Worm (Caenorhabditis elegans) whole organism, L4/young adult: ENCODE data around the gene tam-1.

Source experiments
- W03F9.2 ChIP-seq: fragments of 150-350 bp; optimal IDR thresholded peaks from 2 replicates; lab custom pipeline; 2014; ENCODE audit warnings: missing biosample characterization, missing genetic modification characterization
- dao-5 ChIP-seq: sonication (generic microtip); optimal IDR thresholded peaks from 2 replicates; lab custom pipeline; 2016; ENCODE audit warnings: missing genotype, missing genetic modification characterization, moderate library complexity, missing compliant biosample characterization
- him-1 ChIP-seq: sonication (generic microtip); optimal IDR thresholded peaks from 2 replicates; lab custom pipeline; 2016; ENCODE audit warnings: missing genotype, missing genetic modification reagents, missing genetic modification characterization, missing compliant biosample characterization

Gene tam-1

DNA sequence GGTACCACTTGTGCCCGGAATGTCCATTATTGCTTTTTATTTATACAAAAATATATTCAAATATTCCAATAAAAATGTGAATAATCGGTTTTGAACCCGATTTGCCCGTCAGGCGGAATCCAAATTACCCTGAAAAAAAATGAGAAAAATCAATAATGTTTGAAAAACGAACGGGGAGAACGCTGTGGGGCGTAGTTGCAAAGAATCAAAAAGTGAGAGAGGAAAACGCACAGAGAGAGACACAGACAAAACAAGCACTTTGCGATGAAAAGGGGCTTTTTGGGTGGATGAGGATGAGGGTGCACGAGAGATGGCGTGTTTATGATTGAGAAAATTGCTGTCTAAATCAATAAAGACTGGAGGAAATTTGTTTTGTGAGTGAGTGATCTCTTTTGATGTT is at the start of gene tam-1:
Gene tam-1, minus strand, starts transcription at position 135 of the 400 bp plus-strand sequence.
- TF ChIP-seq dao-5 (tag; lab: Kevin White, UChicago) (no peak), W03F9.2 (tag; lab: Kevin White, UChicago) (no peak), him-1 (tag; lab: Kevin White, UChicago) (no peak)

DNA sequence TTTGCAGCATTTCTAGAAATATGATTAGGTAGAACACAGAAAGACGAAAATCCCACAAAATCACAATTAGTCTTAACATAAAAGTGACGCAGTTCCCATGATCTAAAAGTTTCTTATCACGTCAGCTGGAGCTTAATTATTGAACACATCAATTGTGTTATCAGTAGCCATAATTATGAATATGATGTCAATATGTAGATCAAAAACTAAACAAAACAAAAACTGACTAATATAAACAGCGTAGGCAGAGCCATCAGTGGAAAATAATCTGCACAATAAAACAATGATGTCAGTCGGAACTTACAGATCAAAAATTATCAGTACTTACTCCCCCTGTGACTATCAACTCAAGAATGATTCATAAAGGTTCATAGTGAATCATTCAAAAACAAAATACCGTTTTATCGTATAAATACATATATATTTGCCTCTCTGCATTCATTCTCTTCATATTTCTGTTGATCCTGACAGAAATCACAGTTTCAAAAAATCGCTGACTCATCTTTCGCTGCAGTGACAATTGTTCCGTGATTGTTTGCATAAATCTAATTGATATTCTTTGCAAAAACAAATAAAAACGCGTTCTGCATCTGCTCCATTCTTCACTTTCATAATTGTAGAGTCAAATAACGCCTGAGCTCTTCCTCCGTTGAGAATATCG is 49.4 kb upstream of the tam-1 start, which contains the start of gene srr-6:
Gene srr-6, plus strand, starts transcription at position 611 of the 661 bp plus-strand sequence.
- no peak for TF ChIP-seq dao-5 (tag; lab: Kevin White, UChicago)
- TF ChIP-seq W03F9.2 (tag; lab: Kevin White, UChicago): no peak
- TF ChIP-seq him-1 (tag; lab: Kevin White, UChicago): no peak

DNA sequence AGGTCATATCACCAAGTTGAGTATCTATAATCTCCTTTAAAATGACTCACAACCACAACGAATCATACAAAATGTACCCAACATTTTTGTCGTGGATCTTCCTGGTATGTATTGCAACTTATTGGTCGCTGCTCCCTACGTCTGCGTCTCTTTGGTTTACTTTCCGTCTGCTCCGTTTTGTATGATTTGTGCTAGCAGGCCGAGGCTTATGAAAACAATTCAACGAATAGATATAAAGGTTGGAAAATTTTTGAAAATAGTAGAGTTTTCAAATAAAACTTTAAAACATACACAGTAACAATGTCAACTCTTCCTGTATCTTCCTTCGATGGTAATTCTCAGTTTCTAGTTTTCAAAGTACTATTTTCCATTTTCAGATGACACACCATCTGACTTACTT is 38.5 kb upstream of the tam-1 start, which contains the start of gene srr-8:
Gene srr-8, plus strand, starts transcription at position 301 of the 400 bp plus-strand sequence.
- TF ChIP-seq dao-5 (tag; lab: Kevin White, UChicago): no peak
- TF ChIP-seq W03F9.2 (tag; lab: Kevin White, UChicago): no peak
- no peak for TF ChIP-seq him-1 (tag; lab: Kevin White, UChicago)

DNA sequence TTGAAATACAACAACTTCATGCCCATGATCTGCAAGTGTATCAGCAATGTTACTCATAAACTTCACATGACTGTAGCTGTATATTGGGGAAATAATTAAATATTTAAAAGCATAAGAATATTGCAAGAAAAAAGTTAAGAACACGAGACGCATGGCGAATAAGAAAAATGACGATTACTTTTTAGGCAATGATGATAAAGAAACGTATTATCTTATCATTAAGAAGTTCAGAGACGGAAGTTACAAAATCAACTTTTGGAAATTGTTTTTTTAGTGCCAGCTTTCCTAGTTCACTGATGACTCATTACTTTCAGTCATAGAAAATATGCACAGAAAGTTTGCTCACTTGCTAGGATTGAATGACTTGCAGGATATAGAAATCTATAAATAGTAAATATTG is 37.5 kb upstream of the tam-1 start, which contains the start of gene ugt-7:
Gene ugt-7, minus strand, starts transcription at position 161 of the 400 bp plus-strand sequence.
- TF ChIP-seq dao-5 (tag; lab: Kevin White, UChicago) (no peak), W03F9.2 (tag; lab: Kevin White, UChicago) (no peak), him-1 (tag; lab: Kevin White, UChicago) (no peak)

DNA sequence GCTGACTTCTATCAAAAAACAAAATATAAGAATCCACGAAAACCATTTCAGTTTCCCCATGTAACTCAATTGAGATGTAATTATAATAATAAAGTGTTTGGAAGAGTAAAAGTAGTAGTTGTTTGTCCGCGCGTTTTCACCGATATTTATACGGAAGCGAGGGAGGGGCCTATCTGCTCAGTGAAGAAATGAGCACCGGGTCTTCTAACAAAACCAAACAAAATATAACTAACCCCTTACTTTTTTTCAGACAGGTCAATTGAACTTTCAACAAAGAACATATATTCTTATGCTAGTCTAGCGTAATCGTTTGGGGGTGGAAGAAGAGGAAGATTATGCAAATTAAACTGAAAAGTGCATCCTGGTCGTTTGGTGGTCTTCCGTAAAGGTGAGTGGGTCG is 32.3 kb upstream of the tam-1 start, which contains the start of gene ncx-9:
Gene ncx-9, minus strand, starts transcription at position 101 of the 400 bp plus-strand sequence.
- no peak for TF ChIP-seq W03F9.2 (tag; lab: Kevin White, UChicago)
- no peak for TF ChIP-seq him-1 (tag; lab: Kevin White, UChicago)
- TF ChIP-seq dao-5 (tag; lab: Kevin White, UChicago): no peak

DNA sequence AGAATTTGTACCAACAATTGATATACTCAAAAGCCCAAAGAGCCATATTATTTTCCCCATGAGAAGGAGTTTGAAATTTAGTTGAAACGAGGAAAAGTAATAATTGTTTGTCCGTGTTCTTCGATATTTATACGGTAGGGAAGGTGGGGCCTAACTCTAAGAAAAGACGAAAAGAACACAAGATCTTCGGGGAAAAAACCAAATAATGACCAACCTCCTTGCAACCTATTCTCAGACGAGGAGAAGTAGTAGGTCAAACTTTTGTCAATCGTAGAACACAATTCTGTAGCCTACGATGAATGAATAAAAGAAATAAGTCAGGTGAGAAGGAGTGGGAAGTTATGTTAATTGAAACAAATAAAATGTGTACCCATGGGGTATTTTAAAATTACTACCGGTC is 24.2 kb upstream of the tam-1 start, which contains the start of gene ncx-8:
Gene ncx-8, minus strand, starts transcription at position 101 of the 400 bp plus-strand sequence.
- TF ChIP-seq him-1 (tag; lab: Kevin White, UChicago) (no peak), W03F9.2 (tag; lab: Kevin White, UChicago) (no peak), dao-5 (tag; lab: Kevin White, UChicago) (no peak)

DNA sequence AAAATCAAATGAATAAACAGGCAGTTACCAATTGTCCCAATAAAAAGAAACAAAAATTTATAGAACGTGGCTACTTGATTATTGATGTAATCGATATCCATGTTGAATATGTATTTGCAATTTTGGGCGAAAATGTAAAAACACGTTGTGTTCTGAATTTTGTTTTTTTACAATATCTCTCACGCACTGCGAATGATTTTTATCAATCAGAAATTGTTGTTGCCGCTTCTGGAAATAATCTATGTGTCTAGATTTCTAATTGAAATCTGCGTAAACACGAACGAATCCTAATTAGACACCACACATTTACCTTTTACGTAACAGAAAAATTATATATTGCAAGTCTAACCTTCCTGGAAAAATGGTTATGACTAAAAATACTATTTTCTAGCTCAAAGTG is 20.2 kb upstream of the tam-1 start, which contains the start of gene srsx-13:
Gene srsx-13, minus strand, starts transcription at position 101 of the 400 bp plus-strand sequence.
- TF ChIP-seq him-1 (tag; lab: Kevin White, UChicago) (no peak), W03F9.2 (tag; lab: Kevin White, UChicago) (no peak)

DNA sequence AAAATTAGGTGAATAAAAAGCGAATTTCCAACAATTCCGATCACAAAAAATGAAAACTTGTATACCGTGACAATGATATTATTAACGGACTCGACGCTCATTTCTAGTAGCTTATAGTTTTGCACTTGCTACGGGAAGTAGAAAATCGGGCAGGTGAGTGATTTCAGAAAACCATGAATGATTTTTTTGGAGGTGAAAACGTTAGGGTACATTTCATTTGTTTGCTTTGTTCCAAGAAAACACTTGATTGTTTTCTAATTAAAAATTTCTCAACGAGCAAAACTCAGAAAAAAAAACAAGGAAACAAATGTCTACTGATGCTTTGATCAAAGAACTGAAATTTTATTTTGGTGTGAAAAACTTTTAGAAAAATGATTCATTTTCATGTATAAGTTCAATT is 18.0 kb upstream of the tam-1 start, which contains the start of gene srsx-12:
Gene srsx-12, minus strand, starts transcription at position 101 of the 400 bp plus-strand sequence.
- TF ChIP-seq him-1 (tag; lab: Kevin White, UChicago): no peak
- TF ChIP-seq W03F9.2 (tag; lab: Kevin White, UChicago): no peak
- no peak for TF ChIP-seq dao-5 (tag; lab: Kevin White, UChicago)

DNA sequence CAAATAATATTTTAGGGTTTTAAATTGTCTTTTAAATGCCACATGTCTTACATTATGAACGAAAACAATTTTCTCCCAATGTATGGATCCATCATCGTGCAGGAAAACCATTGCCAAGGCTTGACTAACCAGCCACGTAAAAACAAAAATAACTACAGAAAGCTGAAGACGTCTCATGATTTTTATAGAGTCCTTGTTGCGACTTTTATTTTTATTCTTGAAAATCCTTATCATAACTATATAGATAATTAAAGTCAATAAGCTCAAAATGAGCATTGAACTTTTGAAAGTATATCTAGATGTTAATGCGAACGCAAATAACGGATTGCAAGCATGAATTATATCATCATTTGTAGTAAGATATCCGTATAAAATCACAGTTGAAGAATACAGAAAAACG is 17.2 kb upstream of the tam-1 start:
- TF ChIP-seq dao-5 (tag; lab: Kevin White, UChicago) (no peak), him-1 (tag; lab: Kevin White, UChicago) (no peak), W03F9.2 (tag; lab: Kevin White, UChicago) (no peak)

DNA sequence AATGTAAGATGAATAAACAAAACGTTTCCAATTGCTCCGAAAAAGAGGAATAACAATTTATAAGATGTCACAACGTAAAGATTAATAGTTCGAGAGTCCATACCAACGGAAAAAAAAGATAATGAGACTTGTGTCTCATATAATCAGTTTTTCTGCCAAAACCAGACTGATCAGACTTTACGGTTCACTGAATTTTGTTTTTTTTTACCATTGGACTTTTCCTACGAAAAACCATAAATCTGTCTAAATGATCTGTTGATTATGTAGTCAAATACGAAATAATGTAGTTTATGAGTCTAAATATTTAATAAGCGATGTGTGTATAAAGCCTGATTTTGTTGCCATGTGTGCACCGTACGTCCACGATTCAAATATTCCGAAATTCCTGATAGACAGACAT is 16.2 kb upstream of the tam-1 start, which contains the start of gene srsx-11:
Gene srsx-11, minus strand, starts transcription at position 101 of the 400 bp plus-strand sequence.
- TF ChIP-seq him-1 (tag; lab: Kevin White, UChicago): no peak
- no peak for TF ChIP-seq dao-5 (tag; lab: Kevin White, UChicago)
- no peak for TF ChIP-seq W03F9.2 (tag; lab: Kevin White, UChicago)

DNA sequence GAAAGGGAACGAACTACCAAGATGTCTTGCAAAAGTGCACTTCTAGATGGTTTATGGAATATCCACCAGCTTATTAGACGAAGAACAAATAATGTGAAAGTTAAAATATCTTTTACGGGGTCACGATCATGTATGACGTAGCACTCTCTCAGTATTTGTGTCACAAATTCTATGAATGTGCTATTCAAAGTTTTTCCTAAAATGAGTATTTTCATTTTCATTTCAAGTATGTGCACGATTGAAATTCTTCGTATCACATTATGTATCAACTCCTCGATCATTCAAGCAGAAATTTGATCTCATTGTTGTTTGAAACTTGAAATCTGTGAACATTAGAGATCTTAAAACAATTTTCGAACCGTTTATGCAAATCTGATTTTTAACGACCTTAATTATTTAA is 14.6 kb upstream of the tam-1 start:
- TF ChIP-seq W03F9.2 (tag; lab: Kevin White, UChicago): no peak
- TF ChIP-seq him-1 (tag; lab: Kevin White, UChicago): no peak
- TF ChIP-seq dao-5 (tag; lab: Kevin White, UChicago): no peak

DNA sequence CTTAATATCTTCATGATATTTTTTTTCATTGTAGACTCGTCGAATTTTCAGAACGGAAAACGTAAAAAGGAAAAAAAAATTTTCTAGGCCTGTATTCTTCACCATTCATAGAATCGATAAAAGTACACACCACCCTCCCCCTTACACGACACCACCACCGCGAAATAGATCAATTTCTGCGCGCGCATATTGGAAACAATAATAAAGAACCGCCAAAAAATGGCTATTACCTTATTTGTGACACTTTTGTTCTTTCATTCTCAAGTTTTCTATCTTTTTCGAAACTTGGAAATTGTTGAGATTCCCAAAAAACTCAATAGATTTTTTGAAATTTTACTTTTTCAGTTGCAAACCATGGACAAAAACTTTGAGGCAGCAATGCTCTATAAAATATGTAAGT is 12.2 kb upstream of the tam-1 start, which contains the start of gene F26G5.1:
Gene F26G5.1, plus strand, starts transcription at position 339 of the 400 bp plus-strand sequence.
- TF ChIP-seq W03F9.2 (tag; lab: Kevin White, UChicago) (no peak), him-1 (tag; lab: Kevin White, UChicago) (no peak), dao-5 (tag; lab: Kevin White, UChicago) (no peak)

DNA sequence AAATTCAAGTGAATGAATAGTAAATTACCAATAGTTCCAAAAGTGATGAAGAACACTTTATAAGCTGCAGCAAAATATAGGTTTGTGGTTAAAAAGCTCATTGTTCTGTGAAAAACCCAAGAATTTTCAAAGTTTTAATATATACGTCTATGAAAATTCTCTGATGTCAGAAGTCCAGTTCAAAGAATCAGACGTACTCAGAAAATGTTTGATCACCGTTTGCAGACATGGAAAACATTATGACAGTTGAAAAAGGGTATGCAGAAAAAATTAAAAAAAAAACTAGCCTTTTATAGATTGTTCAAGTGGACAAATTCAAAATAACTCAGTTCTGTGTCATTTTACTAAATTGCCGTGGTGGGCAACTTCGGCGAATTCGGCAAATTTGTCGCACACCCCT is 11.8 kb upstream of the tam-1 start, which contains the start of gene srsx-10:
Gene srsx-10, minus strand, starts transcription at position 101 of the 400 bp plus-strand sequence.
- TF ChIP-seq W03F9.2 (tag; lab: Kevin White, UChicago): no peak
- no peak for TF ChIP-seq him-1 (tag; lab: Kevin White, UChicago)
- TF ChIP-seq dao-5 (tag; lab: Kevin White, UChicago): no peak
